Worm (Caenorhabditis elegans) whole organism, midembryonic: Measurements from ENCODE around the gene C08B6.8.

ENCODE experiments used
- T22C8.4 ChIP-seq: fragments of 200-800 bp; sonication (Bioruptor generic); IDR thresholded peaks from 2 replicates; pipeline ENCODE4 v1.3.6; 2022; ENCODE audit warnings: missing genetic modification characterization, missing compliant biosample characterization
- cog-1 ChIP-seq: sonication (generic microtip); optimal IDR thresholded peaks from 2 replicates; lab custom pipeline; 2016; ENCODE audit warnings: missing genetic modification characterization, missing compliant biosample characterization
- flt-1 ChIP-seq: fragments of 200-800 bp; sonication (Bioruptor generic); IDR thresholded peaks from 2 replicates; pipeline ENCODE4 v1.3.6; 2022; ENCODE audit warnings: missing genetic modification characterization, missing compliant biosample characterization
- klf-2 ChIP-seq: fragments of 200-800 bp; sonication (Bioruptor generic); conservative IDR thresholded peaks from 2 replicates; pipeline ENCODE4 v1.3.6; 2022; ENCODE audit warnings: missing genetic modification reagents, missing genetic modification characterization, missing compliant biosample characterization
- med-1 ChIP-seq: sonication (generic microtip); optimal IDR thresholded peaks from 2 replicates; lab custom pipeline; 2017; ENCODE audit warnings: missing genetic modification characterization, mild to moderate bottlenecking, missing compliant biosample characterization, antibody characterized with exemption, missing genetic modification reagents; ENCODE audit not compliant: insufficient read depth
- ref-1 ChIP-seq: fragments of 200-800 bp; sonication (Bioruptor generic); conservative IDR thresholded peaks from 2 replicates; pipeline ENCODE4 v1.3.6; 2022; ENCODE audit warnings: missing genetic modification reagents, missing genetic modification characterization, missing compliant biosample characterization
- tab-1 ChIP-seq: fragments of 200-800 bp; sonication (Bioruptor generic); IDR thresholded peaks from 2 replicates; pipeline ENCODE4 v1.3.6; 2022; ENCODE audit warnings: missing genetic modification characterization, missing compliant biosample characterization
- ztf-23 ChIP-seq: fragments of 200-800 bp; sonication (Bioruptor generic); IDR thresholded peaks from 2 replicates; pipeline ENCODE4 v1.3.6; 2022; ENCODE audit warnings: missing genetic modification reagents, missing genetic modification characterization, missing compliant biosample characterization
- ztf-29 ChIP-seq: fragments of 200-800 bp; sonication (Bioruptor generic); IDR thresholded peaks from 2 replicates; pipeline ENCODE4 v1.3.6; 2022; ENCODE audit warnings: missing genetic modification reagents, missing genetic modification characterization, missing compliant biosample characterization

Gene C08B6.8

DNA sequence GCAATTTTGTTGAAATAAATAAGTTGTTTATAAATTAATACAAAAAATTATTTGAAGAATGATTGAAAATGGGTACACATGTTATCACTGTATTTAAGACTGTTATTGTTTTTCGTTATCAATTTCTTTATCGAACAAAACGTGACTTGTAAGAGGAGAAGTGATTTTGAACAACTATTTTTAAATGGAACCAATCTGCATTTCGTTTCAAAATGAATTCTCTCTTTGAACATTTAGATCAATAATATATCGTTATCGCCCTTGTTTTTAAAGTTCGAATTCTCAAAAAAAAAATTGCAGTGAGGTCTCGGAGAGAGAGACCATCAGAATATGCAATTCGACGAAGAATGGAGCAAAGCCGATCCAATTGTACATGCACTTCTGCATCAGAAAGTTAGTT lies 44.8 kb downstream of the C08B6.8 start, which contains the start of gene cul-5:
cul-5 (plus strand) TSS at position 301 of the 400 bp plus-strand sequence.
- TF ChIP-seq ztf-29 (no peak), T22C8.4 (no peak), med-1 (no peak), flt-1 (no peak), cog-1 (no peak), ztf-23 (GFP tag; lab: Robert Waterston, UW) (no peak), klf-2 (GFP tag; lab: Robert Waterston, UW) (no peak), tab-1 (GFP tag; lab: Robert Waterston, UW) (no peak), ref-1 (no peak)

DNA sequence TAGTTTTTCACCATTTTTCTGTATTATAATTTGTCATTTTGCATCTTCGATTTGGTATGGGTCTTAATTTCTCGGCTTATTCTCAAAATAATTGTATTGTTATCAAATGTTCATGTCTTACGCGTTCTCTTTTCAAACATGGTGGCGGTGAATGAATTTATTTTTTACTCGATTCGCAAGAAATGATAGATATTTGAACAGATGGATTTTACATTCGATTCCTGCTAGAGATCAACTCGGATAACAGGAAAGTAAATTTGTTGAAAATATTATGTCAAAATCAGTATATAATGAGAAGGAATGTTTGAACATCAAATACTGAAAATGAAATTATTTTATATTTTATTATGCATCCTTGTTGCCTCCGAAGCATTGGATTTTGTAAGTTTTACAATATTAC lies 48.5 kb downstream of the C08B6.8 start, which contains the start of gene ZK856.4:
ZK856.4 (plus strand) TSS at position 301 of the 400 bp plus-strand sequence.
- TF ChIP-seq med-1 (no peak), tab-1 (GFP tag; lab: Robert Waterston, UW) (no peak), ztf-23 (GFP tag; lab: Robert Waterston, UW) (no peak), flt-1 (no peak)

DNA sequence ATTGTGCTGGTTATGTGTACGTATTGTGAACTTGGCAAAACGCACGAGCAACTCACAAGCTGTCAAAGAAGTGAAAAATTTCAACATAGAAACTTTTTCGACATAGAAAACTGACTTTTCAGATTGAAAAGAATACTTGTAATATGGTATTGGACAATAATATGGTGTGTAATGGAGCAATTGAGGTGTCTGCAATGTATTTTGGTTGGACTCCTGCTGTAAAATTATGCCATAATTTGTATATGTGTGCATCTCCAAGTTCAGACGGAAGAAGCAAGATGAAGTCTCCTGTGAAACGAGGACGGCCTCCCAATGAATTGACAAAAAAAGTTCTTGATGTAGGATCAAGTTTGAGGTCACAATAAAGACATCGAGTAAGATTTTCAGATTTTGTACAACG lies 49.4 kb downstream of the C08B6.8 start:
- TF ChIP-seq med-1 (no peak), ref-1 (no peak), ztf-29 (no peak), cog-1 (no peak), flt-1 (no peak), klf-2 (GFP tag; lab: Robert Waterston, UW) (no peak), ztf-23 (GFP tag; lab: Robert Waterston, UW) (no peak), T22C8.4 (no peak), tab-1 (GFP tag; lab: Robert Waterston, UW) (no peak)

DNA sequence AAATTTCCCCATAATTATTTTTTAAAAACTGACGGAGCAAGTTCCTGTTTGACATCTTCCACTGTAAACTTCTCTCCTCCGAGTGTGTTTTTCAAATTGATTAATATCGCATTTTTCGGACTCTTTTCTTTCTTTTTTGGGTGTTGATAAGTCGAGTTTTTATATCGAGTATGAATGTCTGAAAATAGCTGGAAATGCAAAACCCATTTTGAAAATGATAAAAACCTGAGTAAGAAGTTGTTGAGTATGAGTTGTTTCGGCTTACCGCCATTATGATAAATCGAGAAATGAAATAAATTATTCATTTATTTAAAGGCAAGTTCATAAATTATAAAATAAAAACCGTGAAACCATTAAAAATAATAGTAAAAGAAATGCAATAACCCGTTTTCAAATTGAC lies 51.3 kb downstream of the C08B6.8 start, which contains the start of gene ZK856.18:
ZK856.18 (minus strand) TSS at position 289 of the 400 bp plus-strand sequence.
- TF ChIP-seq tab-1 (GFP tag; lab: Robert Waterston, UW) (no peak), T22C8.4 (no peak), med-1 (no peak), ref-1 (no peak), ztf-29 (no peak), flt-1 (no peak), ztf-23 (GFP tag; lab: Robert Waterston, UW) (no peak), cog-1 (no peak)

DNA sequence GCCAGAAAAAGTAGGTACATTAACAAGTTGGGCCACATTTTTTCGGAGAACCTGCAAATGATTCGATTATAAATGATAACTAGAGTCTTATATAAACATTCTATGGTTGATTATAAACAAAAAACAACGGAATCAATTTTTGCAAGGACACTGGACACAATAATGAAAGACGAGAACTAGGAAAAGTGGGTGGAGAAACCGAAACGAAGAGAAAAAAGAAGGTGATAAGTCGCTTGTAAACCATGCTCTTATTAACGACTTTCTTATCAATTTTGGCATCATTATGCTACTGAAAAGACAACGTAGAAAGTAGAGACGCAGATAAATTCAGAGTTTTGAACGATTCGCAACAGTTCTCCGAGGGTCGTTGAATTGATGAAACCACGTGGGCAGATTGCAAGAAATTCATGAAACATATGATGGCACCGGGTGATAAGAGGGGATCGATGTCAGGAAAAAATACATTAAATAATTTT lies 55.7 kb downstream of the C08B6.8 start, which contains the start of gene ZK856.5:
ZK856.5 (minus strand) TSS at position 51 of the 476 bp plus-strand sequence.
- TF ChIP-seq ref-1 (no peak), med-1 (no peak), cog-1 (no peak), ztf-29 (no peak), flt-1 (no peak)

DNA sequence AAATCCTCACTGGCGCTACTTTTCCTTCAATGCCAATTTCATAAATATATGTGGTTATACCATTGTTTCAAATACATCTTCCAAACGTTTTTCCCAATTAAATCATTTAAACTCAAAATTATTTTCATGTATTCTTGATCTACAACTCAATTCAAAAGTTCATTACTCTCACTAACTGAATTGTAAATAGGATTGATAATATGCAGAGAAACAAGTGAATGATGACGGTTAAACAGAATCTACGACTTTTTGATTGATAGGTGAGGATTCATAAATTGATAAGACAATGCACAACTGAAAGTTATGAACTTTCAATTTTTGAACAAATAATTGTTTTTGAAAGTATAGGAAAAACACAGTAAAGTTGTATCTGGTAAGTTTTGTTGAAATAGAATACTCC lies 56.8 kb downstream of the C08B6.8 start:
- TF ChIP-seq cog-1 = no peak
- TF ChIP-seq ztf-29 = no peak
- TF ChIP-seq T22C8.4 = no peak
- TF ChIP-seq ztf-23 (GFP tag; lab: Robert Waterston, UW) = no peak
- no peak for TF ChIP-seq ref-1
- TF ChIP-seq tab-1 (GFP tag; lab: Robert Waterston, UW) = no peak
- TF ChIP-seq med-1 = no peak
- TF ChIP-seq klf-2 (GFP tag; lab: Robert Waterston, UW) = no peak
- TF ChIP-seq flt-1 = no peak
